Worm (Caenorhabditis elegans): ENCODE measurements around the gene pitr-6.

The pitr-6 gene

DNA sequence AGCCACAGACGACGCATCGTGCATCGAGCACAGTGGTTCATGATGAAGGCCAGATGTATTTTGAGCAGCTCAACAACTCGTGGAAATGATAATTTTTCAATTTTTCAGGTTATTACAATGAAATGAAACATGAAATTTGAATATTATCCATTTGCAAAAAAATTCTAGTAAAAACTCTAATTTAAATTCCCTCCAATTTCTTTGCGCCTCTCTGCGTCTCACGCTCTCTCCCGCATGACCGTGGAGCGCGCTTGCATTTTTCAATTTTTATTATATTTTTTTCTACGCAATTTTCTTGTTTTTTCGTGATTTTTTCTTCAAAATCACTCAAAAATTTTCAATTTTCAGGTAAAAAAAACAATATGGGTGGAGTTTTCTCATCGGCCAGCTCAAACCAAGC lies 14.3 kb downstream of the pitr-6 start, which contains the start of gene tag-281 (continued):
- peak; percentile 45 for TF ChIP-seq sox-4 (tag; optimal IDR thresholded peaks at IDR 0.05)
- TF ChIP-seq efl-1 (optimal IDR thresholded peaks at IDR 0.05), result peak; percentile 97 to 99
- TF ChIP-seq efl-1 (GFP tag; optimal IDR thresholded peaks at IDR 0.05 in 1 of 2), result peak; percentile 98 to 100
- peak; percentile 87 for TF ChIP-seq xbp-1 (tag; optimal IDR thresholded peaks at IDR 0.05)
- TF ChIP-seq pqm-1 (tag; optimal IDR thresholded peaks at IDR 0.05), result no peak
- TF ChIP-seq nhr-77 (tag; optimal IDR thresholded peaks at IDR 0.05), result peak; percentile 21
- TF ChIP-seq dpl-1 (GFP tag; optimal IDR thresholded peaks at IDR 0.05), result peak; percentile 98 to 99 (median 98)
- peak; percentile 91 to 93 for TF ChIP-seq lsy-2 (tag; optimal IDR thresholded peaks at IDR 0.05)
- TF ChIP-seq snu-23 (GFP tag; optimal IDR thresholded peaks at IDR 0.05), result peak; percentile 91
- TF ChIP-seq unc-30 (tag; optimal IDR thresholded peaks at IDR 0.05), result no peak
- TF ChIP-seq egl-27 (tag; optimal IDR thresholded peaks at IDR 0.05), result no peak
- peak; percentile 87 for TF ChIP-seq swsn-7 (tag; optimal IDR thresholded peaks at IDR 0.05)
- peak in 1 of 2 experiments; percentile 28 for TF ChIP-seq ztf-11 (tag; optimal IDR thresholded peaks at IDR 0.05)
- peak; percentile 76 for TF ChIP-seq pax-3 (tag; optimal IDR thresholded peaks at IDR 0.05)
- TF ChIP-seq nhr-84 (tag; optimal IDR thresholded peaks at IDR 0.05), result no peak
- peak; percentile 91 for TF ChIP-seq mep-1 (tag; optimal IDR thresholded peaks at IDR 0.05)
- no peak for TF ChIP-seq hlh-4 (tag; optimal IDR thresholded peaks at IDR 0.05)
- no peak for TF ChIP-seq efl-3 (GFP tag; optimal IDR thresholded peaks at IDR 0.05)
- peak; percentile 65 for TF ChIP-seq blmp-1 (tag; optimal IDR thresholded peaks at IDR 0.05)
- TF ChIP-seq tbx-2 (tag; optimal IDR thresholded peaks at IDR 0.05), result peak; percentile 87
- peak; percentile 54; the same call in 1 of the 2 replicates for TF ChIP-seq ceh-88 (GFP tag; IDR thresholded peaks at IDR 0.05)
- peak; percentile 72 for TF ChIP-seq F16B12.6 (tag; optimal IDR thresholded peaks at IDR 0.05)
- TF ChIP-seq fos-1 (tag; optimal IDR thresholded peaks at IDR 0.05), result peak; percentile 78
- TF ChIP-seq elt-2 (tag; optimal IDR thresholded peaks at IDR 0.05), result peak; percentile 48
- TF ChIP-seq lin-15B (tag; optimal IDR thresholded peaks at IDR 0.05), result peak; percentile 88
- TF ChIP-seq C04F5.9 (tag; optimal IDR thresholded peaks at IDR 0.05), result peak; percentile 67
- peak; percentile 80 to 93 (median 89) for TF ChIP-seq ceh-82 (tag; optimal IDR thresholded peaks at IDR 0.05)
- peak; percentile 91 for TF ChIP-seq rnt-1 (tag; optimal IDR thresholded peaks at IDR 0.05)
- TF ChIP-seq mef-2 (tag; optimal IDR thresholded peaks at IDR 0.05), result no peak
- no peak for TF ChIP-seq hlh-17 (GFP tag; optimal IDR thresholded peaks at IDR 0.05; ENCODE audit: borderline replicate concordance)
- TF ChIP-seq lin-35 (GFP tag; optimal IDR thresholded peaks at IDR 0.05), result peak; percentile 99
- TF ChIP-seq skn-1 (tag; optimal IDR thresholded peaks at IDR 0.05), result peak; percentile 84
- peak; percentile 54; the same call in 1 of the 2 replicates for TF ChIP-seq mab-9 (GFP tag; IDR thresholded peaks at IDR 0.05)
- TF ChIP-seq lir-3 (tag; optimal IDR thresholded peaks at IDR 0.05; ENCODE audit: poor library complexity), result peak; percentile 57
- TF ChIP-seq dsc-1 (tag; optimal IDR thresholded peaks at IDR 0.05), result peak; percentile 84
- TF ChIP-seq pag-3 (tag; optimal IDR thresholded peaks at IDR 0.05; ENCODE audit: borderline replicate concordance, insufficient read depth), result peak; percentile 3
- peak; percentile 20 for TF ChIP-seq ceh-90 (tag; optimal IDR thresholded peaks at IDR 0.05)
- peak; percentile 86 for TF ChIP-seq unc-86 (tag; optimal IDR thresholded peaks at IDR 0.05)
- peak; percentile 85 for TF ChIP-seq snpc-4 (tag; optimal IDR thresholded peaks at IDR 0.05)
- TF ChIP-seq sup-37 (GFP tag; optimal IDR thresholded peaks at IDR 0.05), result peak; percentile 47
- peak; percentile 86 for TF ChIP-seq grh-1 (GFP tag; IDR thresholded peaks at IDR 0.05)
- TF ChIP-seq unc-130 (tag; optimal IDR thresholded peaks at IDR 0.05), result peak; percentile 70
- TF ChIP-seq alr-1 (tag; optimal IDR thresholded peaks at IDR 0.05; ENCODE audit: borderline replicate concordance), result no peak
- TF ChIP-seq ceh-8 (GFP tag; optimal IDR thresholded peaks at IDR 0.05), result peak; percentile 62
- no peak for TF ChIP-seq Y116A8C.19 (tag; optimal IDR thresholded peaks at IDR 0.05; ENCODE audit: borderline replicate concordance)
- TF ChIP-seq irx-1 (tag; optimal IDR thresholded peaks at IDR 0.05), result peak; percentile 75
- TF ChIP-seq tlp-1 (tag; optimal IDR thresholded peaks at IDR 0.05), result no peak
- peak; percentile 90 for TF ChIP-seq nhr-90 (tag; optimal IDR thresholded peaks at IDR 0.05; ENCODE audit: poor library complexity)
- peak; percentile 56 for TF ChIP-seq aly-2 (tag; optimal IDR thresholded peaks at IDR 0.05)
- TF ChIP-seq vab-15 (tag; optimal IDR thresholded peaks at IDR 0.05), result peak; percentile 53
- peak; percentile 93 for TF ChIP-seq nhr-47 (tag; optimal IDR thresholded peaks at IDR 0.05)
- peak; percentile 48 for TF ChIP-seq fkh-10 (GFP tag; optimal IDR thresholded peaks at IDR 0.05)
